Worm (Caenorhabditis elegans): ENCODE results near the gene ZK938.11.

DNA sequence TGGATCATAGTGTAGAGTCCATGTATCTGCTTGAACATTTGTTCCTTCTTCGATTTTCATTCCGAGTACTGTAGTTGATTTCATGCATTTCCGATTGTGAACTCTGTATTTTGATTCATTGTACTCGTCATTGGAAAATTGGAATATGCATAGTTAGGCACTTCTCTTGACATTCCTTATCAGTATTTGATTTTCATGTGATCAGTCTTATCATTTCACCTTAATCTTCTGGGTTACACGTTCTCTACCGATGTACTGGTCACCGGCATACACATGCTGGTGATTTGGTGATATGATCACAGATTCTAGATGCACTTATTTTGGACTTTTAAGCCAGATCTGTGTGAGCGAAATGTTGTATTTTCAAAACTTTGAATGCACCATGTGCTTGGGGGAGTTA, 49.0 kb downstream of the ZK938.11 start:
- no peak for TF ChIP-seq hlh-13 (GFP tag; optimal IDR thresholded peaks at IDR 0.05)
- TF ChIP-seq ref-2 (tag; optimal IDR thresholded peaks at IDR 0.05), result no peak
- TF ChIP-seq elt-4 (tag; optimal IDR thresholded peaks at IDR 0.05), result no peak
- no peak for TF ChIP-seq C08G9.2 (tag; optimal IDR thresholded peaks at IDR 0.05)
- TF ChIP-seq fkh-10 (GFP tag; optimal IDR thresholded peaks at IDR 0.05), result no peak
- TF ChIP-seq tbx-7 (tag; optimal IDR thresholded peaks at IDR 0.05), result no peak
- TF ChIP-seq ceh-9 (tag; optimal IDR thresholded peaks at IDR 0.05), result no peak
- no peak for TF ChIP-seq ama-1 (optimal IDR thresholded peaks at IDR 0.05)

Measured in whole organism, late embryonic.